Fruit fly (Drosophila melanogaster): ENCODE results near the gene CG17782.

CG17782 gene

DNA sequence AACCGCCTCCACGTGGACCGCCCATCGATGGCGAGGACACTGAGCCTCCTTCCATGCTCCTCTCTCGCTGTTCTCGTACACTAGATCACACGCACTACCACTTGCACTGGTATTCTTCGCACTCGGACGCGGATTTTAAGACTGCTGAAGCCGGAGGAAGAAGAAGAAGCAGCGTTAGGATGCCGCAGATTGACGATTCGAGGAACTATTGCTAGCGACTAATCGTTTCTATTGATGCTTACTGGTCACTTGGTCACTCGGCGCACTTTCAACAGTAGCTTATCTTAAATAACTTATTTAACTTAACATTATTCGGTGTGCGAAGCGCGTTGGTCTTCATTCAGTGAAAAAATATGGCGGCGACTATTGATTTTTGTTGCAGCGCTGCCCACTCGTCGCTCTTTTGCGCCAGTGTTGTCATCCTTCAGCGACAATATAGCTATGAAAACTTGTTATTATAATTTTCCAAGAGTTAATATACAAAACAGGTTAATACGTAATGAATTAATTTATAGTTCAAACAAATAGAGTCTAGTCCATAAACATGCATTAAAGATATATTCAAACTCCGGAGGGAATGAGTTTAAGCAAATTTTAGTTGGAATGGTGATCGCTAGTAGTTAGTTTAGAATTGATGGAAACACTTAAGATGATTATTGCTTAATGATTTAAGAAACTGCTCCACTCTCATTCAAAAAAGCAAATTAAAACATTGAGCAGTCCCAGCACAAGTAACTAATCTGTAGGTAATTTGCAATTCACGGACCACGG is 24.0 kb downstream of the CG17782 start, which contains the start of the genes CG5746 and CG6454 (continued):
- TF ChIP-seq CG13123 (GFP tag; optimal IDR thresholded peaks at IDR 0.05) (peak; percentile 46), ftz-f1 (GFP tag; optimal IDR thresholded peaks at IDR 0.05) (no peak), ro (GFP tag; IDR thresholded peaks at IDR 0.05) (no peak), CG32767 (GFP tag; IDR thresholded peaks at IDR 0.05) (peak; percentile 33; the same call in 1 of the 2 replicates), Fer1 (GFP tag; optimal IDR thresholded peaks at IDR 0.05) (no peak), nerfin-1 (tag; optimal IDR thresholded peaks at IDR 0.05) (no peak), CG1233 (GFP tag; optimal IDR thresholded peaks at IDR 0.05) (no peak), da (GFP tag; optimal IDR thresholded peaks at IDR 0.05) (no peak), zf30C (GFP tag; optimal IDR thresholded peaks at IDR 0.05) (no peak), TFAM (GFP tag; optimal IDR thresholded peaks at IDR 0.05) (no peak), Ets65A (GFP tag) (peak; percentile 69), hkb (optimal IDR thresholded peaks at IDR 0.05) (no peak), hkb (GFP tag; IDR thresholded peaks at IDR 0.05) (peak; percentile 25; the same call in 1 of the 2 replicates), CG30020 (tag; optimal IDR thresholded peaks at IDR 0.05) (peak; percentile 69), CG18764 (GFP tag; optimal IDR thresholded peaks at IDR 0.05) (peak; percentile 35), sd (tag; optimal IDR thresholded peaks at IDR 0.05) (no peak), repo (GFP tag; optimal IDR thresholded peaks at IDR 0.05) (no peak), ash1 (GFP tag; optimal IDR thresholded peaks at IDR 0.05) (no peak), zfh2 (GFP tag; optimal IDR thresholded peaks at IDR 0.05) (peak; percentile 78), CG12071 (GFP tag; optimal IDR thresholded peaks at IDR 0.05) (no peak), CG4328 (GFP tag; optimal IDR thresholded peaks at IDR 0.05) (no peak), CG1647 (GFP tag; optimal IDR thresholded peaks at IDR 0.05) (peak; percentile 15), kah (GFP tag; optimal IDR thresholded peaks at IDR 0.05) (no peak), CG3065 (GFP tag; optimal IDR thresholded peaks at IDR 0.05) (no peak), CG13287 (GFP tag; IDR thresholded peaks at IDR 0.05; ENCODE audit: partially characterized antibody) (no peak), CG34224 (GFP tag; IDR thresholded peaks at IDR 0.05; ENCODE audit: partially characterized antibody) (no peak), CG16779 (GFP tag; IDR thresholded peaks at IDR 0.05) (no peak), Fer3 (tag; optimal IDR thresholded peaks at IDR 0.05) (no peak), zen (tag; optimal IDR thresholded peaks at IDR 0.05) (peak; percentile 25), CG2116 (GFP tag; optimal IDR thresholded peaks at IDR 0.05) (peak; percentile 55), Rx (GFP tag; IDR thresholded peaks at IDR 0.05) (peak; percentile 31; the same call in 1 of the 2 replicates), CHES-1-like (GFP tag; optimal IDR thresholded peaks at IDR 0.05) (peak; percentile 80), oc (tag; optimal IDR thresholded peaks at IDR 0.05) (no peak), CG9727 (GFP tag; optimal IDR thresholded peaks at IDR 0.05) (peak; percentile 50), vnd (GFP tag; IDR thresholded peaks at IDR 0.05; ENCODE audit: partially characterized antibody) (no peak), ssp (GFP tag; IDR thresholded peaks at IDR 0.05) (no peak), pan (optimal IDR thresholded peaks at IDR 0.05) (no peak), pan (GFP tag; optimal IDR thresholded peaks at IDR 0.05 in 1 of 2, IDR thresholded peaks at IDR 0.05 in 1 of 2) (no peak), CG1832 (GFP tag; optimal IDR thresholded peaks at IDR 0.05) (no peak), ems (GFP tag; optimal IDR thresholded peaks at IDR 0.05) (peak; percentile 40), CG13775 (GFP tag; optimal IDR thresholded peaks at IDR 0.05) (peak; percentile 74), CG8290 (GFP tag; optimal IDR thresholded peaks at IDR 0.05) (peak; percentile 38), CG8290 (tag; optimal IDR thresholded peaks at IDR 0.05) (no peak), dimm (GFP tag; IDR thresholded peaks at IDR 0.05) (no peak), tio (GFP tag; optimal IDR thresholded peaks at IDR 0.05) (no peak), Bteb2 (GFP tag; optimal IDR thresholded peaks at IDR 0.05) (no peak), sr (GFP tag; IDR thresholded peaks at IDR 0.05) (no peak), CrebB (tag; optimal IDR thresholded peaks at IDR 0.05) (no peak), MBD-R2 (GFP tag; IDR thresholded peaks at IDR 0.05) (peak; percentile 55; the same call in 1 of the 2 replicates), kay (GFP tag; optimal IDR thresholded peaks at IDR 0.05) (no peak), CG3163 (GFP tag; optimal IDR thresholded peaks at IDR 0.05) (peak; percentile 56)

Measured in whole organism, embryonic.